Fruit fly (Drosophila melanogaster): ENCODE data around the gene nmd.

The nmd gene

dm6 chr2L:10334854-10335277 lies 31.1 kb upstream of the nmd start (continued):
- TF ChIP-seq emc (GFP tag; optimal IDR thresholded peaks at IDR 0.05) (no peak), fu2 (GFP tag; optimal IDR thresholded peaks at IDR 0.05) (peak; percentile 21), wek (GFP tag; optimal IDR thresholded peaks at IDR 0.05) (peak; percentile 80), CG33213 (GFP tag; optimal IDR thresholded peaks at IDR 0.05) (peak; percentile 61), gt (GFP tag; IDR thresholded peaks at IDR 0.05) (no peak), CG15073 (GFP tag; optimal IDR thresholded peaks at IDR 0.05) (no peak), D19A (tag; optimal IDR thresholded peaks at IDR 0.05) (peak; percentile 67), Mrtf (GFP tag; IDR thresholded peaks at IDR 0.05) (no peak), CG16815 (GFP tag; optimal IDR thresholded peaks at IDR 0.05) (no peak), Blimp-1 (GFP tag; optimal IDR thresholded peaks at IDR 0.05) (no peak), CG6272 (GFP tag; IDR thresholded peaks at IDR 0.05) (no peak), Eip74EF (GFP tag; optimal IDR thresholded peaks at IDR 0.05) (peak in 1 of 2 experiments; percentile 93), cg (GFP tag; optimal IDR thresholded peaks at IDR 0.05) (peak; percentile 100), disco-r (GFP tag; optimal IDR thresholded peaks at IDR 0.05) (peak; percentile 24), her (GFP tag; optimal IDR thresholded peaks at IDR 0.05) (peak; percentile 75), jing (GFP tag; optimal IDR thresholded peaks at IDR 0.05) (no peak), nom (GFP tag; optimal IDR thresholded peaks at IDR 0.05) (peak; percentile 54), GATAe (GFP tag; conservative IDR thresholded peaks at IDR 0.05) (peak; percentile 93), MTF-1 (GFP tag; optimal IDR thresholded peaks at IDR 0.05; ENCODE audit: borderline replicate concordance) (peak; percentile 74), CG18764 (GFP tag; optimal IDR thresholded peaks at IDR 0.05) (no peak), Sox102F (GFP tag; optimal IDR thresholded peaks at IDR 0.05) (no peak), h (optimal IDR thresholded peaks at IDR 0.05) (no peak), btn (GFP tag; optimal IDR thresholded peaks at IDR 0.05) (peak; percentile 5), caup (GFP tag; optimal IDR thresholded peaks at IDR 0.05; ENCODE audit: severe bottlenecking) (peak; percentile 77), CG6765 (GFP tag; optimal IDR thresholded peaks at IDR 0.05) (peak; percentile 77), Hsf (GFP tag; optimal IDR thresholded peaks at IDR 0.05) (peak; percentile 44), CG13296 (GFP tag; optimal IDR thresholded peaks at IDR 0.05) (peak; percentile 90), chn (GFP tag; optimal IDR thresholded peaks at IDR 0.05) (no peak), CG12299 (tag; optimal IDR thresholded peaks at IDR 0.05) (peak; percentile 70), CG13775 (GFP tag; optimal IDR thresholded peaks at IDR 0.05) (peak; percentile 50), BtbVII (GFP tag; optimal IDR thresholded peaks at IDR 0.05) (peak; percentile 71), Ada2b (GFP tag; IDR thresholded peaks at IDR 0.05) (no peak), org-1 (GFP tag; optimal IDR thresholded peaks at IDR 0.05) (no peak), Hr3 (GFP tag; optimal IDR thresholded peaks at IDR 0.05) (peak; percentile 6), CG31365 (tag; optimal IDR thresholded peaks at IDR 0.05) (no peak), PHDP (tag; optimal IDR thresholded peaks at IDR 0.05) (peak; percentile 65), Lhr (GFP tag; optimal IDR thresholded peaks at IDR 0.05) (peak; percentile 24), CG17568 (GFP tag; optimal IDR thresholded peaks at IDR 0.05) (peak; percentile 72), Mad (GFP tag; optimal IDR thresholded peaks at IDR 0.05) (no peak), CG2889 (GFP tag; IDR thresholded peaks at IDR 0.05) (no peak), H15 (GFP tag; IDR thresholded peaks at IDR 0.05) (no peak), C15 (GFP tag; IDR thresholded peaks at IDR 0.05) (no peak), sima (GFP tag; optimal IDR thresholded peaks at IDR 0.05) (no peak), Opbp (GFP tag; IDR thresholded peaks at IDR 0.05; ENCODE audit: partially characterized antibody) (no peak; the same call in 2 of the 3 replicates), repo (GFP tag; optimal IDR thresholded peaks at IDR 0.05) (peak; percentile 23), yki (optimal IDR thresholded peaks at IDR 0.05) (no peak), pzg (GFP tag; optimal IDR thresholded peaks at IDR 0.05) (peak; percentile 58), trh (GFP tag; optimal IDR thresholded peaks at IDR 0.05) (no peak), CG5180 (GFP tag; optimal IDR thresholded peaks at IDR 0.05) (peak; percentile 65), CG17612 (GFP tag; IDR thresholded peaks at IDR 0.05) (no peak), Hr78 (GFP tag; optimal IDR thresholded peaks at IDR 0.05) (peak in 1 of 2 experiments; percentile 51)
